Fruit fly (Drosophila melanogaster): ENCODE measurements around the gene CG32640.

- TF ChIP-seq sage (GFP tag; optimal IDR thresholded peaks at IDR 0.05) (no peak), usp (GFP tag; optimal IDR thresholded peaks at IDR 0.05) (no peak), psq (GFP tag; optimal IDR thresholded peaks at IDR 0.05) (no peak), Jra (GFP tag; optimal IDR thresholded peaks at IDR 0.05) (no peak), Myc (optimal IDR thresholded peaks at IDR 0.05) (no peak), CG32264 (GFP tag; optimal IDR thresholded peaks at IDR 0.05) (no peak), N (GFP tag; optimal IDR thresholded peaks at IDR 0.05) (no peak), sv (GFP tag; optimal IDR thresholded peaks at IDR 0.05) (no peak), Hr83 (GFP tag; optimal IDR thresholded peaks at IDR 0.05; ENCODE audit: poor library complexity, severe bottlenecking) (no peak), rgr (GFP tag; optimal IDR thresholded peaks at IDR 0.05) (no peak), Rel (GFP tag; optimal IDR thresholded peaks at IDR 0.05) (no peak), Rel (tag; optimal IDR thresholded peaks at IDR 0.05) (no peak)
Measured at dm6 chrX:13212138-13212481, 34.3 kb downstream of the CG32640 start, which contains the start of gene REG.
